Worm (Caenorhabditis elegans): ENCODE data around the gene F18E9.1.

DNA sequence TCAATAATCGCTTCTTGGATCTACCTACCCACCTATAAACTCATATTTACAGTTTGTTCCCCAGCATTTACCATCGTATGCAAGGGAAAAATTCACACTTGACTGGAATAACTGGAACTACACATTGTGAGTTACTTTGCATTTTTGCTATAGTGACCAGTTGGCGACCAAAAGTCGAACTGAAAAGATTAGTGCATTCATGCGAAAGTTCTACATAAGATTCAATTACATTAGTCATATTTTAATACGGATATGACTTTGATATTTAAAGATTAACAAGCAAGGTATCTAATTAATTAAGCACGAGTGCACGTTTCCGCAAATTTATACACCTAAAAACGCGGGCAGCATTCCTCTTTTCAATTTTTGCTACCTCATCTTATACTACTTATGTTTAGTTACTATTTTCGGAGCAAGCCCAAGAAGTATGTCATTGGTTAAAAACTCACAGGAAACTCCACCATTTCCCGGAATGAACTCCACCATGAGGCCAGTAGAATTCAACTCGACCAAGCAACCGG lies 30.3 kb upstream of the F18E9.1 start, which contains the start of gene jmjd-3.1:
- TF ChIP-seq pha-4 (tag; optimal IDR thresholded peaks at IDR 0.05) (no peak), pqm-1 (tag; optimal IDR thresholded peaks at IDR 0.05) (no peak), ceh-9 (tag; optimal IDR thresholded peaks at IDR 0.05) (no peak), hlh-13 (GFP tag; optimal IDR thresholded peaks at IDR 0.05) (no peak), madf-2 (tag; optimal IDR thresholded peaks at IDR 0.05) (no peak), hlh-30 (tag; optimal IDR thresholded peaks at IDR 0.05; ENCODE audit: insufficient read depth) (no peak), fkh-6 (tag; optimal IDR thresholded peaks at IDR 0.05) (no peak), ceh-30 (tag; optimal IDR thresholded peaks at IDR 0.05) (no peak), ceh-31 (tag; optimal IDR thresholded peaks at IDR 0.05) (no peak), ztf-16 (tag; optimal IDR thresholded peaks at IDR 0.05) (no peak), dmd-4 (tag; optimal IDR thresholded peaks at IDR 0.05; ENCODE audit: borderline replicate concordance) (no peak), rnt-1 (tag; optimal IDR thresholded peaks at IDR 0.05) (no peak), hlh-6 (tag; optimal IDR thresholded peaks at IDR 0.05) (no peak)

Data from whole organism, late embryonic.